Fruit fly (Drosophila melanogaster) whole organism, embryonic: ENCODE measurements around the gene Nepl21.

Source experiments
- Abd-B ChIP-seq: fragments of 200-800 bp; sonication (Bioruptor generic); optimal IDR thresholded peaks from 2 replicates; lab custom pipeline; 2018; ENCODE audit warnings: missing biosample characterization, mild to moderate bottlenecking, missing genetic modification characterization, moderate library complexity
- CG10431 ChIP-seq: fragments of 200-800 bp; sonication (Bioruptor generic); optimal IDR thresholded peaks from 3 replicates; lab custom pipeline; 2018; ENCODE audit warnings: missing biosample characterization, mild to moderate bottlenecking, missing genetic modification characterization
- CG1233 ChIP-seq: fragments of 200-800 bp; sonication (Bioruptor generic); optimal IDR thresholded peaks from 4 replicates; lab custom pipeline; 2018; ENCODE audit warnings: missing biosample characterization, mild to moderate bottlenecking, missing genetic modification characterization
- CG13287 ChIP-seq: fragments of 200-800 bp; sonication (Bioruptor generic); IDR thresholded peaks from 2 replicates; pipeline ENCODE4 v1.3.6; 2022; ENCODE audit warnings: missing biosample characterization, missing genetic modification characterization; ENCODE audit not compliant: partially characterized antibody
- CG14050 ChIP-seq: fragments of 200-800 bp; sonication (Bioruptor generic); IDR thresholded peaks from 3 replicates; pipeline ENCODE4 v1.3.6; 2022; ENCODE audit warnings: missing biosample characterization, missing genetic modification characterization
- CG14860 ChIP-seq: fragments of 200-800 bp; sonication (Bioruptor generic); IDR thresholded peaks from 3 replicates; pipeline ENCODE4 v1.3.6; 2022; ENCODE audit warnings: missing biosample characterization, missing genetic modification characterization; ENCODE audit not compliant: partially characterized antibody
- CG1529 ChIP-seq: fragments of 200-800 bp; sonication (Bioruptor generic); optimal IDR thresholded peaks from 3 replicates; lab custom pipeline; 2018; ENCODE audit warnings: missing biosample characterization, missing genetic modification characterization
- CG16815 ChIP-seq: fragments of 200-800 bp; sonication (Bioruptor generic); optimal IDR thresholded peaks from 3 replicates; lab custom pipeline; 2017; ENCODE audit warnings: missing biosample characterization, mild to moderate bottlenecking, missing genetic modification characterization
- CG18262 ChIP-seq: fragments of 200-800 bp; optimal IDR thresholded peaks from 3 replicates; lab custom pipeline; 2019; ENCODE audit warnings: missing biosample characterization, mild to moderate bottlenecking, missing genetic modification characterization, moderate library complexity
- CG2129 ChIP-seq: fragments of 200-800 bp; sonication (Bioruptor generic); IDR thresholded peaks from 2 replicates; pipeline ENCODE4 v1.3.6; 2022; ENCODE audit warnings: missing biosample characterization, missing genetic modification characterization; ENCODE audit not compliant: partially characterized antibody
- CG30403 ChIP-seq: fragments of 200-800 bp; sonication (Bioruptor generic); optimal IDR thresholded peaks from 3 replicates; lab custom pipeline; 2016; ENCODE audit warnings: missing biosample characterization, missing genetic modification characterization
- CG3163 ChIP-seq: fragments of 200-800 bp; sonication (Bioruptor generic); optimal IDR thresholded peaks from 3 replicates; lab custom pipeline; 2016; ENCODE audit warnings: missing biosample characterization, missing genetic modification characterization
- CG4424 ChIP-seq: fragments of 200-800 bp; sonication (Bioruptor generic); optimal IDR thresholded peaks from 3 replicates; lab custom pipeline; 2016; ENCODE audit warnings: missing biosample characterization, missing genetic modification characterization
- CG6272 ChIP-seq: fragments of 200-800 bp; sonication (Bioruptor generic); IDR thresholded peaks from 2 replicates; pipeline ENCODE4 v1.3.6; 2022; ENCODE audit warnings: missing biosample characterization, missing genetic modification characterization
- CG7271 ChIP-seq: fragments of 200-800 bp; sonication (Bioruptor generic); optimal IDR thresholded peaks from 2 replicates; lab custom pipeline; 2018; ENCODE audit warnings: missing biosample characterization, mild to moderate bottlenecking, missing genetic modification characterization, moderate library complexity
- CG7357 ChIP-seq: fragments of 200-800 bp; sonication (Bioruptor generic); IDR thresholded peaks from 3 replicates; pipeline ENCODE4 v1.3.6; 2022; ENCODE audit warnings: missing biosample characterization, missing genetic modification characterization
- CG7963 ChIP-seq: fragments of 200-800 bp; sonication (Bioruptor generic); IDR thresholded peaks from 3 replicates; pipeline ENCODE4 v1.3.6; 2022; ENCODE audit warnings: missing biosample characterization, missing genetic modification characterization; ENCODE audit not compliant: partially characterized antibody
- CG8281 ChIP-seq: fragments of 200-800 bp; sonication (Bioruptor generic); optimal IDR thresholded peaks from 2 replicates; lab custom pipeline; 2018; ENCODE audit warnings: missing biosample characterization, mild to moderate bottlenecking, missing genetic modification characterization, moderate library complexity
- CG8388 ChIP-seq: fragments of 200-800 bp; sonication (Bioruptor generic); optimal IDR thresholded peaks from 2 replicates; lab custom pipeline; 2019; ENCODE audit warnings: missing biosample characterization, mild to moderate bottlenecking, missing genetic modification characterization, moderate library complexity
- CG8478 ChIP-seq: fragments of >200 bp; optimal IDR thresholded peaks from 2 replicates; lab custom pipeline; 2018
- CG8765 ChIP-seq: fragments of 200-800 bp; sonication (Bioruptor generic); IDR thresholded peaks from 2 replicates; pipeline ENCODE4 v1.3.6; 2022; ENCODE audit warnings: missing biosample characterization, missing genetic modification characterization
- CG9727 ChIP-seq: fragments of 200-800 bp; sonication (Bioruptor generic); optimal IDR thresholded peaks from 3 replicates; lab custom pipeline; 2017; ENCODE audit warnings: missing biosample characterization, mild to moderate bottlenecking, missing genetic modification characterization
- Drgx ChIP-seq: fragments of 200-800 bp; sonication (Bioruptor generic); IDR thresholded peaks from 2 replicates; pipeline ENCODE4 v1.3.6; 2022; ENCODE audit warnings: missing biosample characterization, missing genetic modification characterization
- Eip74EF ChIP-seq, 2 experiments: fragments of 200-800 bp in 1 of 2; fragments of >200 bp in 1 of 2; sonication (Bioruptor generic) in 1 of 2; optimal IDR thresholded peaks; 2 replicates each; lab custom pipeline; 2017 to 2019; ENCODE audit warnings: missing biosample characterization in 2 of 2, missing genetic modification characterization in 2 of 2, mild to moderate bottlenecking in 1 of 2, moderate library complexity in 1 of 2
- Jarid2 ChIP-seq: fragments of 200-800 bp; sonication (Bioruptor generic); optimal IDR thresholded peaks from 3 replicates; lab custom pipeline; 2017; ENCODE audit warnings: mild to moderate bottlenecking, missing biosample characterization, missing genetic modification reagents, missing genetic modification characterization
- Max ChIP-seq: fragments of 200-800 bp; sonication (Bioruptor generic); optimal IDR thresholded peaks from 2 replicates; lab custom pipeline; 2016; ENCODE audit warnings: missing biosample characterization, mild to moderate bottlenecking, missing genetic modification characterization
- Nf-YA ChIP-seq: fragments of 200-800 bp; sonication (Bioruptor generic); IDR thresholded peaks from 2 replicates; pipeline ENCODE4 v1.3.6; 2022; ENCODE audit warnings: missing biosample characterization, missing genetic modification characterization
- Tbp ChIP-seq: fragments of >200 bp; optimal IDR thresholded peaks from 2 replicates; lab custom pipeline; 2018; ENCODE audit warnings: missing biosample characterization, missing genetic modification characterization
- Xrp1 ChIP-seq: fragments of 200-800 bp; sonication (Bioruptor generic); IDR thresholded peaks from 2 replicates; pipeline ENCODE4 v1.3.6; 2022; ENCODE audit warnings: missing biosample characterization, missing genetic modification characterization
- abd-A ChIP-seq: fragments of 200-800 bp; sonication (Bioruptor generic); optimal IDR thresholded peaks from 3 replicates; lab custom pipeline; 2019; ENCODE audit warnings: missing biosample characterization, mild to moderate bottlenecking, missing genetic modification characterization, moderate library complexity
- az2 ChIP-seq: fragments of 200-800 bp; sonication (Bioruptor generic); optimal IDR thresholded peaks from 3 replicates; lab custom pipeline; 2016; ENCODE audit warnings: missing biosample characterization, missing genetic modification characterization
- bowl ChIP-seq: fragments of 200-800 bp; sonication (Bioruptor generic); IDR thresholded peaks from 2 replicates; pipeline ENCODE4 v1.3.6; 2022; ENCODE audit warnings: missing biosample characterization, missing genetic modification characterization
- cg ChIP-seq: fragments of 200-800 bp; sonication (Bioruptor generic); optimal IDR thresholded peaks from 3 replicates; lab custom pipeline; 2019; ENCODE audit warnings: missing biosample characterization, mild to moderate bottlenecking, missing genetic modification characterization, moderate library complexity
- chif ChIP-seq, 2 experiments: fragments of 200-800 bp; sonication (Bioruptor generic); optimal IDR thresholded peaks; 3 replicates each; lab custom pipeline; 2016; ENCODE audit warnings: missing biosample characterization in 2 of 2, missing genetic modification characterization in 2 of 2
- crol ChIP-seq: fragments of 200-800 bp; sonication (Bioruptor generic); IDR thresholded peaks from 2 replicates; pipeline ENCODE4 v1.3.6; 2022; ENCODE audit warnings: missing biosample characterization, missing genetic modification characterization
- crp ChIP-seq, 2 experiments: fragments of 200-800 bp; sonication (Bioruptor generic); optimal IDR thresholded peaks; 2 replicates in 1 of 2; 3 replicates in 1 of 2; lab custom pipeline; 2017; ENCODE audit warnings: missing biosample characterization in 2 of 2, missing genetic modification characterization in 2 of 2, mild to moderate bottlenecking in 1 of 2, moderate library complexity in 1 of 2
- dmrt11E ChIP-seq: fragments of 200-800 bp; sonication (Bioruptor generic); optimal IDR thresholded peaks from 3 replicates; lab custom pipeline; 2018; ENCODE audit warnings: missing biosample characterization, mild to moderate bottlenecking, missing genetic modification characterization, moderate library complexity
- fd96Cb ChIP-seq: fragments of 200-800 bp; sonication (Bioruptor generic); optimal IDR thresholded peaks from 2 replicates; lab custom pipeline; 2018; ENCODE audit warnings: missing biosample characterization, mild to moderate bottlenecking, missing genetic modification characterization, moderate library complexity
- gfzf ChIP-seq: fragments of 200-800 bp; sonication (Bioruptor generic); optimal IDR thresholded peaks from 2 replicates; lab custom pipeline; 2016; ENCODE audit warnings: missing biosample characterization, mild to moderate bottlenecking, missing genetic modification characterization, moderate library complexity
- maf-S ChIP-seq: fragments of 200-800 bp; sonication (Bioruptor generic); optimal IDR thresholded peaks from 2 replicates; lab custom pipeline; 2016; ENCODE audit warnings: missing biosample characterization, missing genetic modification characterization
- nom ChIP-seq: fragments of 200-800 bp; sonication (Bioruptor generic); optimal IDR thresholded peaks from 2 replicates; lab custom pipeline; 2017; ENCODE audit warnings: missing biosample characterization, missing genetic modification characterization, mild to moderate bottlenecking, moderate library complexity, missing genetic modification reagents
- p53 ChIP-seq: fragments of 200-800 bp; sonication (Bioruptor generic); optimal IDR thresholded peaks from 2 replicates; lab custom pipeline; 2016; ENCODE audit warnings: missing biosample characterization, missing genetic modification characterization
- pho ChIP-seq: fragments of 200-800 bp; sonication (Bioruptor generic); optimal IDR thresholded peaks from 2 replicates; lab custom pipeline; 2016; ENCODE audit warnings: missing biosample characterization, missing genetic modification characterization
- phol ChIP-seq: fragments of 200-800 bp; sonication (Bioruptor generic); optimal IDR thresholded peaks from 3 replicates; lab custom pipeline; 2018; ENCODE audit warnings: missing biosample characterization, mild to moderate bottlenecking, missing genetic modification characterization, moderate library complexity
- pita ChIP-seq: fragments of 200-800 bp; sonication (Bioruptor generic); optimal IDR thresholded peaks from 2 replicates; lab custom pipeline; 2017; ENCODE audit warnings: missing biosample characterization, mild to moderate bottlenecking, missing genetic modification characterization
- prd ChIP-seq, 3 experiments: fragments of >200 bp in 2 of 3; fragments of 200-800 bp in 1 of 3; sonication (Bioruptor generic) in 1 of 3; optimal IDR thresholded peaks in 2 of 3; IDR thresholded peaks in 1 of 3; 2 replicates in 2 of 3; 3 replicates in 1 of 3; pipeline versions ENCODE4 v1.3.6 to Lab custom; 2017 to 2022; ENCODE audit warnings: missing biosample characterization in 1 of 3, missing genetic modification characterization in 1 of 3
- tgo ChIP-seq: fragments of 200-800 bp; sonication (Bioruptor generic); IDR thresholded peaks from 3 replicates; pipeline ENCODE4 v1.3.6; 2022; ENCODE audit warnings: missing biosample characterization, missing genetic modification characterization
- vvl ChIP-seq: fragments of 200-800 bp; sonication (Bioruptor generic); IDR thresholded peaks from 2 replicates; pipeline ENCODE4 v1.3.6; 2022; ENCODE audit warnings: missing biosample characterization, missing genetic modification characterization
- zf30C ChIP-seq: fragments of 200-800 bp; sonication (Bioruptor generic); optimal IDR thresholded peaks from 3 replicates; lab custom pipeline; 2018; ENCODE audit warnings: missing biosample characterization, mild to moderate bottlenecking, missing genetic modification characterization

Gene Nepl21

DNA sequence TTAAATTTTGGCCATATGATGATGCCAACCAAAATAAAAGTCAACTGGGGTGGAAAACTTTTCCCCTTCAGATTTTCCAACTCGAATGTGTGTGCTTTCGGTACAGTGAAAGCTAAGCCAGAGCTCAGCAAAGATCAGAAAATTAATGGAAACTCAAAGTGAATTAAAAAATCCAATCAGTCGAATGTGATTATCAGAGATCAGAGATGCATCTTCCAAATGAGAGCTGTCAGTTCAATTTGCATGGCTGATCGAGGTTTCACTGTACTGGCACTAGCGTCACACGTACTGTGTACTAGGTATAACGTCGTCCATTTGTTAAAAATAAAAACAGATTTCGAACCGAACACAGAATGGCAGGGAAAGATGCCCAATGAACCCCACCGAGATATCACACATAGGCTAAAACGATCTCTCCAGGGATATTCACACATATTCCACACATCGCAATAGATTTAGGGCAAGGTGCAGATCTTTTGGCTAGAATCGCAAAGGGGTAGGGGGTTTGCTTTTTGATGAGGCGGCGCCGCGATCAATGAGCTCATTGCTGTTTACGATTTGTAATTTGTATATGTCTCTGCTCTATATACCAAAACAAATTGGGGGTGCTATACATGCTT is 21.4 kb downstream of the Nepl21 start (continued):
- TF ChIP-seq prd (optimal IDR thresholded peaks at IDR 0.05; lab: Kevin White, UChicago) (no peak), prd (GFP tag; IDR thresholded peaks at IDR 0.05; lab: Robert Waterston, UW) (peak; percentile 90), dmrt11E (tag; lab: Kevin White, UChicago) (no peak), CG8478 (lab: Kevin White, UChicago) (no peak), maf-S (GFP tag; lab: Kevin White, UChicago) (peak; percentile 68), pho (GFP tag; lab: Kevin White, UChicago) (peak; percentile 61), CG2129 (GFP tag; lab: Robert Waterston, UW) (no peak), CG14050 (GFP tag; lab: Robert Waterston, UW) (peak; percentile 58), Nf-YA (GFP tag; lab: Robert Waterston, UW) (peak; percentile 7; the same call in 1 of the 2 replicates), bowl (GFP tag; lab: Robert Waterston, UW) (peak; percentile 39; the same call in 1 of the 2 replicates), zf30C (GFP tag; lab: Kevin White, UChicago) (no peak), gfzf (GFP tag; lab: Kevin White, UChicago) (no peak), CG7271 (tag; lab: Kevin White, UChicago) (no peak), Xrp1 (GFP tag; lab: Robert Waterston, UW) (peak; percentile 68), Abd-B (GFP tag; lab: Kevin White, UChicago) (peak; percentile 62), pita (GFP tag; lab: Kevin White, UChicago) (no peak), CG6272 (GFP tag; lab: Robert Waterston, UW) (peak; percentile 72), vvl (GFP tag; lab: Robert Waterston, UW) (peak; percentile 85), chif (GFP tag; optimal IDR thresholded peaks at IDR 0.05; lab: Kevin White, UChicago) (peak; percentile 42 to 79), CG9727 (peak; percentile 47), CG10431 (GFP tag; lab: Kevin White, UChicago) (no peak), CG8388 (GFP tag; lab: Kevin White, UChicago) (peak; percentile 64), CG8765 (GFP tag; lab: Robert Waterston, UW) (peak; percentile 41; the same call in 1 of the 2 replicates), CG1233 (peak; percentile 58), CG18262 (tag; lab: Kevin White, UChicago) (peak; percentile 61), CG3163 (GFP tag; lab: Kevin White, UChicago) (peak; percentile 58), Max (GFP tag; lab: Kevin White, UChicago) (peak; percentile 4), p53 (GFP tag; lab: Kevin White, UChicago) (no peak), az2 (GFP tag; lab: Kevin White, UChicago) (peak; percentile 73), CG13287 (GFP tag; lab: Robert Waterston, UW) (no peak), Tbp (GFP tag; lab: Kevin White, UChicago) (no peak), Eip74EF (GFP tag; optimal IDR thresholded peaks at IDR 0.05; lab: Kevin White, UChicago) (peak in 1 of 2 experiments; percentile 47), CG14860 (GFP tag; lab: Robert Waterston, UW) (no peak), Jarid2 (GFP tag; lab: Kevin White, UChicago) (peak; percentile 8), crol (GFP tag; lab: Robert Waterston, UW) (no peak), CG7963 (no peak), CG8281 (tag; lab: Kevin White, UChicago) (no peak), fd96Cb (tag; lab: Kevin White, UChicago) (peak; percentile 48), cg (GFP tag; lab: Kevin White, UChicago) (no peak), nom (GFP tag; lab: Kevin White, UChicago) (no peak), CG16815 (GFP tag; lab: Kevin White, UChicago) (peak; percentile 40), CG30403 (GFP tag; lab: Kevin White, UChicago) (peak; percentile 79), crp (GFP tag; optimal IDR thresholded peaks at IDR 0.05; lab: Kevin White, UChicago) (no peak), abd-A (tag; lab: Kevin White, UChicago) (no peak), CG4424 (peak; percentile 48), tgo (GFP tag; lab: Robert Waterston, UW) (peak; percentile 83), phol (tag; lab: Kevin White, UChicago) (peak; percentile 57), Drgx (GFP tag; lab: Robert Waterston, UW) (peak; percentile 83), CG1529 (GFP tag; lab: Kevin White, UChicago) (peak; percentile 46), CG7357 (GFP tag; lab: Robert Waterston, UW) (peak; percentile 74)
